Worm (Caenorhabditis elegans): ENCODE results near the gene C54G10.1.

DNA sequence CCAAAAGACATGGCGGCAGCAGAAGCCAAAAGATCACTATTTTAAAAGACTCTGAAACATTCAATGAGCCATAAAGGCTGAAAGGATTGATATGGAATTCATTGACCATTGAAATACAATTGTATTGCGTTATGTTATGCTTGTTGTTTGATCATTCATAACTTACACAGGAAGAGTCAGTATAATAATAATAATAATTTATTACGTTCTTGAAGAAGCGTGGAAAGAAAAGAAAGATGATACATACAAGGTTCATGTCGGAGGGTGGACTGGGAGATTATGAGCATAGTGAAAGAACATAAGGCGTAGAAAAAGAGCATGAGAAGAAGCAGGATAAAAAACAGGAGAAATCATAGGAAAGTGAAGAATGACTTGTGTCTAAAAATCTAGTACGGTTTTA lies 830 bp upstream of the C54G10.1 start, which contains the start of gene F43D2.7:
- TF ChIP-seq egl-27 (tag; optimal IDR thresholded peaks at IDR 0.05), result no peak
- no peak for TF ChIP-seq lin-15B (tag; optimal IDR thresholded peaks at IDR 0.05)
- no peak for TF ChIP-seq lir-3 (tag; optimal IDR thresholded peaks at IDR 0.05)
- TF ChIP-seq ceh-44 (GFP tag; IDR thresholded peaks at IDR 0.05), result no peak
- TF ChIP-seq egl-43 (GFP tag; IDR thresholded peaks at IDR 0.05), result no peak
- TF ChIP-seq daf-16 (GFP tag; optimal IDR thresholded peaks at IDR 0.05), result no peak
- TF ChIP-seq daf-16 (tag; optimal IDR thresholded peaks at IDR 0.05), result no peak
- no peak for TF ChIP-seq set-16 (GFP tag; IDR thresholded peaks at IDR 0.05)
